Worm (Caenorhabditis elegans): ENCODE results near the gene spp-9.

ce11 chrX:11452316-11452715, 35.3 kb upstream of the spp-9 start:
- TF ChIP-seq fkh-10 (GFP tag; optimal IDR thresholded peaks at IDR 0.05) (no peak), unc-62 (GFP tag; optimal IDR thresholded peaks at IDR 0.05 in 1 of 2) (peak in 1 of 2 experiments; percentile 28), unc-62 (tag; optimal IDR thresholded peaks at IDR 0.05) (no peak), lin-39 (tag; optimal IDR thresholded peaks at IDR 0.05) (no peak), pha-4 (GFP tag; IDR thresholded peaks at IDR 0.05) (no peak), pha-4 (tag; optimal IDR thresholded peaks at IDR 0.05) (no peak), snpc-4 (tag; optimal IDR thresholded peaks at IDR 0.05) (no peak), nhr-76 (tag; optimal IDR thresholded peaks at IDR 0.05) (no peak), aly-2 (tag; optimal IDR thresholded peaks at IDR 0.05) (no peak), daf-12 (tag; optimal IDR thresholded peaks at IDR 0.05) (no peak), gei-8 (GFP tag; optimal IDR thresholded peaks at IDR 0.05) (no peak), ceh-82 (tag; optimal IDR thresholded peaks at IDR 0.05) (no peak), Y5F2A.4 (GFP tag; optimal IDR thresholded peaks at IDR 0.05) (no peak)

Measured in whole organism, L4 larva.